Worm (Caenorhabditis elegans): ENCODE measurements around the gene nspd-4.

ce11 chrII:4818780-4819179, 23.6 kb upstream of the nspd-4 start:
- TF ChIP-seq W03F9.2 (tag; optimal IDR thresholded peaks at IDR 0.05) (no peak), dao-5 (tag; optimal IDR thresholded peaks at IDR 0.05) (no peak)
